Worm (Caenorhabditis elegans) whole organism, mixed stage, embryonic: Measurements from ENCODE around the gene aqp-10.
A peak's percentile ranks its signal among the peaks of the same experiment; 100 is the strongest.

Experiments used
- M03D4.4 ChIP-seq: sonication (generic microtip); optimal IDR thresholded peaks from 2 replicates; lab custom pipeline; 2017; ENCODE audit warnings: mild to moderate bottlenecking, missing genetic modification characterization, missing compliant biosample characterization
- bed-3 ChIP-seq: fragments of 200-800 bp; sonication (Bioruptor generic); optimal IDR thresholded peaks from 3 replicates; lab custom pipeline; 2018; ENCODE audit warnings: mild to moderate bottlenecking, missing genetic modification characterization, moderate library complexity, missing compliant biosample characterization
- blmp-1 ChIP-seq: fragments of 150-350 bp; optimal IDR thresholded peaks from 2 replicates; lab custom pipeline; 2014; ENCODE audit warnings: missing biosample characterization, missing genetic modification characterization
- ceh-39 ChIP-seq: fragments of 150-350 bp; optimal IDR thresholded peaks from 2 replicates; lab custom pipeline; 2014; ENCODE audit warnings: missing biosample characterization, missing genetic modification characterization
- ceh-43 ChIP-seq: fragments of 200-800 bp; sonication (Bioruptor generic); optimal IDR thresholded peaks from 2 replicates; lab custom pipeline; 2018; ENCODE audit warnings: mild to moderate bottlenecking, missing genetic modification characterization, moderate library complexity, missing compliant biosample characterization
- ces-1 ChIP-seq: fragments of 150-350 bp; optimal IDR thresholded peaks from 2 replicates; lab custom pipeline; 2014; ENCODE audit warnings: missing biosample characterization, missing genetic modification reagents, missing genetic modification characterization
- cnd-1 ChIP-seq: fragments of 200-800 bp; sonication (Bioruptor generic); optimal IDR thresholded peaks from 2 replicates; lab custom pipeline; 2018; ENCODE audit warnings: mild to moderate bottlenecking, missing genetic modification characterization, missing compliant biosample characterization
- drap-1 ChIP-seq: fragments of 200-800 bp; sonication (Bioruptor generic); optimal IDR thresholded peaks from 3 replicates; lab custom pipeline; 2018; ENCODE audit warnings: mild to moderate bottlenecking, missing genetic modification characterization, missing compliant biosample characterization
- elt-1 ChIP-seq: sonication (generic microtip); optimal IDR thresholded peaks from 2 replicates; lab custom pipeline; 2017; ENCODE audit warnings: missing genetic modification characterization, mild to moderate bottlenecking, missing compliant biosample characterization, antibody characterized with exemption, moderate library complexity, borderline replicate concordance; ENCODE audit not compliant: insufficient read depth
- elt-3 ChIP-seq: fragments of 150-350 bp; optimal IDR thresholded peaks from 2 replicates; lab custom pipeline; 2014; ENCODE audit warnings: missing biosample characterization, missing genetic modification characterization
- flh-1 ChIP-seq: fragments of 200-800 bp; sonication (Bioruptor generic); optimal IDR thresholded peaks from 2 replicates; lab custom pipeline; 2018; ENCODE audit warnings: mild to moderate bottlenecking, missing genetic modification characterization, moderate library complexity, missing compliant biosample characterization
- ham-2 ChIP-seq: fragments of 200-800 bp; sonication (Bioruptor generic); optimal IDR thresholded peaks from 2 replicates; lab custom pipeline; 2018; ENCODE audit warnings: mild to moderate bottlenecking, missing genetic modification characterization, missing compliant biosample characterization
- hlh-1 ChIP-seq: fragments of 150-350 bp; optimal IDR thresholded peaks from 2 replicates; lab custom pipeline; 2014; ENCODE audit warnings: missing biosample characterization, missing genetic modification reagents, missing genetic modification characterization
- lin-13 ChIP-seq: fragments of 150-350 bp; optimal IDR thresholded peaks from 2 replicates; lab custom pipeline; 2014; ENCODE audit warnings: missing biosample characterization, missing genetic modification characterization
- lin-32 ChIP-seq: fragments of 200-800 bp; sonication (Bioruptor generic); optimal IDR thresholded peaks from 2 replicates; lab custom pipeline; 2018; ENCODE audit warnings: mild to moderate bottlenecking, missing genetic modification characterization, missing compliant biosample characterization
- lsy-2 ChIP-seq: fragments of 150-350 bp; optimal IDR thresholded peaks from 2 replicates; lab custom pipeline; 2014; ENCODE audit warnings: missing biosample characterization, missing genetic modification characterization
- mab-5 ChIP-seq: fragments of 150-350 bp; optimal IDR thresholded peaks from 2 replicates; lab custom pipeline; 2014; ENCODE audit warnings: missing biosample characterization, missing genetic modification characterization
- mep-1 ChIP-seq: fragments of 150-350 bp; optimal IDR thresholded peaks from 2 replicates; lab custom pipeline; 2017; ENCODE audit warnings: missing biosample characterization, missing genetic modification reagents, missing genetic modification characterization, inconsistent platforms
- mls-2 ChIP-seq: sonication (generic microtip); optimal IDR thresholded peaks from 2 replicates; lab custom pipeline; 2016; ENCODE audit warnings: mild to moderate bottlenecking, missing genetic modification characterization, moderate library complexity, missing compliant biosample characterization
- nhr-12 ChIP-seq: fragments of 150-350 bp; optimal IDR thresholded peaks from 2 replicates; lab custom pipeline; 2014; ENCODE audit warnings: missing biosample characterization, missing genetic modification characterization
- nhr-2 ChIP-seq: fragments of 150-350 bp; optimal IDR thresholded peaks from 2 replicates; lab custom pipeline; 2014; ENCODE audit warnings: missing biosample characterization, missing genetic modification characterization
- nhr-237 ChIP-seq: fragments of 150-350 bp; optimal IDR thresholded peaks from 2 replicates; lab custom pipeline; 2014; ENCODE audit warnings: missing biosample characterization, missing genetic modification characterization
- nhr-28 ChIP-seq: fragments of 150-350 bp; optimal IDR thresholded peaks from 2 replicates; lab custom pipeline; 2014; ENCODE audit warnings: missing biosample characterization, missing genetic modification characterization
- pha-4 ChIP-seq: fragments of 150-350 bp; optimal IDR thresholded peaks from 2 replicates; lab custom pipeline; 2018; ENCODE audit warnings: missing biosample characterization, missing genetic modification reagents, missing genetic modification characterization
- snpc-4 ChIP-seq: fragments of 150-350 bp; optimal IDR thresholded peaks from 2 replicates; lab custom pipeline; 2014; ENCODE audit warnings: missing biosample characterization, missing genetic modification characterization
- sptf-1 ChIP-seq: sonication (generic microtip); optimal IDR thresholded peaks from 2 replicates; lab custom pipeline; 2017; ENCODE audit warnings: mild to moderate bottlenecking, missing genetic modification characterization, moderate library complexity, missing compliant biosample characterization
- tbx-8 ChIP-seq: fragments of 200-800 bp; sonication (Bioruptor generic); optimal IDR thresholded peaks from 2 replicates; lab custom pipeline; 2018; ENCODE audit warnings: mild to moderate bottlenecking, missing genetic modification characterization, moderate library complexity, missing compliant biosample characterization
- unc-120 ChIP-seq: sonication (generic microtip); optimal IDR thresholded peaks from 2 replicates; lab custom pipeline; 2017; ENCODE audit warnings: missing genetic modification characterization, missing compliant biosample characterization; ENCODE audit not compliant: poor library complexity, severe bottlenecking
- unc-62 ChIP-seq: fragments of 150-350 bp; optimal IDR thresholded peaks from 2 replicates; lab custom pipeline; 2014; ENCODE audit warnings: missing biosample characterization, missing genetic modification reagents, missing genetic modification characterization
- zip-8 ChIP-seq: fragments of 150-350 bp; optimal IDR thresholded peaks from 2 replicates; lab custom pipeline; 2014; ENCODE audit warnings: missing biosample characterization, missing genetic modification characterization

aqp-10 gene

ce11 chrII:9800251-9800650 lies 30.6 kb upstream of the aqp-10 start, which contains the start of gene cyp-13A5:
Gene cyp-13A5 (minus strand): TSS chrII:9800362.
- TF ChIP-seq lin-32 (GFP tag; lab: Kevin White, UChicago) (no peak), blmp-1 (no peak), hlh-1 (tag; lab: Kevin White, UChicago) (no peak)
- TF ChIP-seq, all 35 proteins: peak for 0

ce11 chrII:9797664-9798063 lies 28.0 kb upstream of the aqp-10 start, which contains the start of gene cyp-13A4:
Gene cyp-13A4 (minus strand): TSS chrII:9797740.
- no peak for TF ChIP-seq hlh-1 (tag; lab: Kevin White, UChicago)
- no peak for TF ChIP-seq lin-32 (GFP tag; lab: Kevin White, UChicago)
- no peak for TF ChIP-seq zip-8 (tag; lab: Kevin White, UChicago)

ce11 chrII:9793197-9793596 lies 23.6 kb upstream of the aqp-10 start, which contains the start of gene cyp-13A3:
Gene cyp-13A3 (minus strand): TSS chrII:9793297.
- TF ChIP-seq elt-1 (tag; lab: Kevin White, UChicago), result no peak
- TF ChIP-seq mep-1 (tag; lab: Kevin White, UChicago), result no peak
- TF ChIP-seq nhr-2 (tag; lab: Kevin White, UChicago), result no peak
- TF ChIP-seq mab-5 (tag; lab: Kevin White, UChicago), result no peak
- no peak for TF ChIP-seq ceh-43 (GFP tag; lab: Kevin White, UChicago)
- TF ChIP-seq blmp-1, result no peak
- no peak for TF ChIP-seq nhr-237 (tag; lab: Kevin White, UChicago)
- no peak for TF ChIP-seq ham-2 (GFP tag; lab: Kevin White, UChicago)
- no peak for TF ChIP-seq mls-2
- TF ChIP-seq flh-1, result no peak
- no peak for TF ChIP-seq ces-1 (GFP tag; lab: Kevin White, UChicago)
- TF ChIP-seq hlh-1 (tag; lab: Kevin White, UChicago), result no peak
- TF ChIP-seq lin-32 (GFP tag; lab: Kevin White, UChicago), result no peak
- no peak for TF ChIP-seq lsy-2 (tag; lab: Kevin White, UChicago)
- no peak for TF ChIP-seq tbx-8 (GFP tag; lab: Kevin White, UChicago)
- TF ChIP-seq pha-4 (tag; lab: Kevin White, UChicago), result no peak
- no peak for TF ChIP-seq sptf-1 (tag; lab: Kevin White, UChicago)
- no peak for TF ChIP-seq drap-1 (GFP tag; lab: Kevin White, UChicago)

ce11 chrII:9791185-9791584 lies 21.5 kb upstream of the aqp-10 start:
- TF ChIP-seq nhr-28 (tag; lab: Kevin White, UChicago) (no peak), mls-2 (no peak), blmp-1 (no peak), elt-3 (tag; lab: Kevin White, UChicago) (no peak), lin-32 (GFP tag; lab: Kevin White, UChicago) (no peak), lsy-2 (tag; lab: Kevin White, UChicago) (no peak), unc-62 (no peak), snpc-4 (tag; lab: Kevin White, UChicago) (no peak), bed-3 (GFP tag; lab: Kevin White, UChicago) (no peak), ceh-39 (tag; lab: Kevin White, UChicago) (no peak), mep-1 (tag; lab: Kevin White, UChicago) (no peak), drap-1 (GFP tag; lab: Kevin White, UChicago) (no peak), unc-120 (no peak), zip-8 (tag; lab: Kevin White, UChicago) (no peak), ham-2 (GFP tag; lab: Kevin White, UChicago) (no peak), nhr-12 (no peak), M03D4.4 (tag; lab: Kevin White, UChicago) (no peak)

- TF ChIP-seq unc-62, result peak; percentile 23
- TF ChIP-seq hlh-1 (tag; lab: Kevin White, UChicago), result no peak
- TF ChIP-seq ceh-43 (GFP tag; lab: Kevin White, UChicago), result no peak
- peak; percentile 44 for TF ChIP-seq elt-1 (tag; lab: Kevin White, UChicago)
- TF ChIP-seq cnd-1 (tag; lab: Kevin White, UChicago), result no peak
- no peak for TF ChIP-seq pha-4 (tag; lab: Kevin White, UChicago)
- TF ChIP-seq unc-120, result peak; percentile 52
- TF ChIP-seq lin-13 (tag; lab: Kevin White, UChicago), result no peak
- no peak for TF ChIP-seq ceh-39 (tag; lab: Kevin White, UChicago)
- TF ChIP-seq elt-3 (tag; lab: Kevin White, UChicago), result no peak
Measured at ce11 chrII:9787395-9788152, 17.9 kb upstream of the aqp-10 start, which contains the start of gene cyp-13A2. Gene cyp-13A2 (minus strand): TSS chrII:9787629.
